Worm (Caenorhabditis elegans) whole organism, L2 larva: ENCODE measurements around the gene disl-2.

Experiments
- C34F6.9 ChIP-seq: fragments of 150-350 bp; optimal IDR thresholded peaks from 2 replicates; lab custom pipeline; 2014; ENCODE audit warnings: missing biosample characterization, missing genetic modification characterization
- blmp-1 ChIP-seq: sonication (generic microtip); optimal IDR thresholded peaks from 2 replicates; lab custom pipeline; 2017; ENCODE audit warnings: missing genetic modification characterization, mild to moderate bottlenecking, missing compliant biosample characterization, antibody characterized with exemption, moderate library complexity; ENCODE audit not compliant: insufficient read depth
- nhr-237 ChIP-seq: fragments of 150-350 bp; optimal IDR thresholded peaks from 2 replicates; lab custom pipeline; 2014; ENCODE audit warnings: missing biosample characterization, missing genetic modification characterization

DNA sequence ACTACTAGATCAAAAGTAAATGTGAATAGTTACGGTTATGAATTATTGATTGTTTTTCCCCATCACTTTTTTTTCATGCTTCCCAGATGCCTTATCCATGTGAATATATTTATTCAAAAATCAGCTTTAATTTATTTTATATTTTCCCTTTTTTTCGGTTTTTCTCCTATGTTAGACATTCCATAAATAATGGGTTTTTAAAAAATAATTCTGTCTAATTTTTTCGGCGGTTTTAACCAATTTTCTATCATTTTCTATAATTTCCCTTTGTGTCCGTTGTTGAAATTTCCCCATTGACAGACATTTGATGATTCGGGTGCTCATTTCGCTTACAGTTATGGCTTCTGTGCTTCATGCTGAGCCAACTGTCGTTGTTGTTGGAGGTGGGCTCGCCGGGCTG lies 18.1 kb downstream of the disl-2 start, which contains the start of gene F48E8.3:
- no peak for TF ChIP-seq nhr-237
- no peak for TF ChIP-seq C34F6.9 (tag; lab: Kevin White, UChicago)
- no peak for TF ChIP-seq blmp-1 (tag; lab: Kevin White, UChicago)
